Worm (Caenorhabditis elegans) whole organism, L2 larva: ENCODE data around the gene C18H2.5.

Experiments used
- C34F6.9 ChIP-seq: fragments of 150-350 bp; optimal IDR thresholded peaks from 2 replicates; lab custom pipeline; 2014; ENCODE audit warnings: missing biosample characterization, missing genetic modification characterization
- F13H6.1 ChIP-seq: sonication (generic microtip); optimal IDR thresholded peaks from 2 replicates; lab custom pipeline; 2016; ENCODE audit warnings: missing genetic modification characterization, missing compliant biosample characterization
- R02D3.7 ChIP-seq: fragments of 150-350 bp; optimal IDR thresholded peaks from 2 replicates; lab custom pipeline; 2014; ENCODE audit warnings: missing biosample characterization, missing genetic modification characterization
- Y55F3AM.14 ChIP-seq: fragments of 200-800 bp; sonication (Bioruptor generic); optimal IDR thresholded peaks from 2 replicates; lab custom pipeline; 2018; ENCODE audit warnings: mild to moderate bottlenecking, missing genetic modification characterization, missing compliant biosample characterization
- ZK546.5 ChIP-seq: sonication (generic microtip); optimal IDR thresholded peaks from 2 replicates; lab custom pipeline; 2017; ENCODE audit warnings: missing biosample characterization, missing genetic modification characterization
- alr-1 ChIP-seq: fragments of 150-350 bp; optimal IDR thresholded peaks from 2 replicates; lab custom pipeline; 2014; ENCODE audit warnings: missing biosample characterization, missing genetic modification characterization
- aly-2 ChIP-seq: fragments of 150-350 bp; optimal IDR thresholded peaks from 2 replicates; lab custom pipeline; 2014; ENCODE audit warnings: missing biosample characterization, missing genetic modification characterization
- ama-1 ChIP-seq: fragments of 150-350 bp; optimal IDR thresholded peaks from 2 replicates; lab custom pipeline; 2018; ENCODE audit warnings: inconsistent platforms
- blmp-1 ChIP-seq: sonication (generic microtip); optimal IDR thresholded peaks from 2 replicates; lab custom pipeline; 2017; ENCODE audit warnings: missing genetic modification characterization, mild to moderate bottlenecking, missing compliant biosample characterization, antibody characterized with exemption, moderate library complexity; ENCODE audit not compliant: insufficient read depth
- ceh-16 ChIP-seq: fragments of 150-350 bp; optimal IDR thresholded peaks from 2 replicates; lab custom pipeline; 2014; ENCODE audit warnings: missing biosample characterization, missing genetic modification characterization
- ceh-82 ChIP-seq: fragments of 150-350 bp; optimal IDR thresholded peaks from 2 replicates; lab custom pipeline; 2014; ENCODE audit warnings: missing biosample characterization, missing genetic modification characterization
- crh-2 ChIP-seq: sonication (generic microtip); optimal IDR thresholded peaks from 2 replicates; lab custom pipeline; 2017; ENCODE audit warnings: missing biosample characterization, missing genetic modification characterization
- dmd-4 ChIP-seq: sonication (generic microtip); optimal IDR thresholded peaks from 2 replicates; lab custom pipeline; 2017; ENCODE audit warnings: missing biosample characterization, missing genetic modification characterization
- egl-27 ChIP-seq: sonication (generic microtip); optimal IDR thresholded peaks from 3 replicates; lab custom pipeline; 2017; ENCODE audit warnings: missing biosample characterization, missing genetic modification reagents, missing genetic modification characterization
- elt-1 ChIP-seq: fragments of 150-350 bp; optimal IDR thresholded peaks from 2 replicates; lab custom pipeline; 2014; ENCODE audit warnings: missing biosample characterization, missing genetic modification characterization
- elt-3 ChIP-seq: sonication (generic microtip); optimal IDR thresholded peaks from 2 replicates; lab custom pipeline; 2017; ENCODE audit warnings: missing biosample characterization, missing genetic modification characterization
- fos-1 ChIP-seq: fragments of 150-350 bp; optimal IDR thresholded peaks from 2 replicates; lab custom pipeline; 2014; ENCODE audit warnings: missing biosample characterization, missing genetic modification characterization
- gmeb-1 ChIP-seq: fragments of 150-350 bp; optimal IDR thresholded peaks from 2 replicates; lab custom pipeline; 2014; ENCODE audit warnings: missing biosample characterization, missing genetic modification characterization
- lin-11 ChIP-seq: fragments of 150-350 bp; sonication (generic microtip); optimal IDR thresholded peaks from 2 replicates; lab custom pipeline; 2014; ENCODE audit warnings: missing biosample characterization, missing genetic modification characterization, inconsistent platforms, mixed read lengths
- lin-13 ChIP-seq: fragments of 150-350 bp; optimal IDR thresholded peaks from 2 replicates; lab custom pipeline; 2014; ENCODE audit warnings: missing biosample characterization, missing genetic modification reagents, missing genetic modification characterization
- lin-39 ChIP-seq: fragments of 150-350 bp; optimal IDR thresholded peaks from 2 replicates; lab custom pipeline; 2014; ENCODE audit warnings: missing biosample characterization, missing genetic modification reagents, missing genetic modification characterization
- lsy-2 ChIP-seq, 2 experiments: fragments of 150-350 bp in 1 of 2; sonication (generic microtip) in 1 of 2; optimal IDR thresholded peaks; 2 replicates each; lab custom pipeline; 2014 to 2017; ENCODE audit warnings: missing biosample characterization in 2 of 2, missing genetic modification characterization in 2 of 2
- mab-5 ChIP-seq: fragments of 150-350 bp; optimal IDR thresholded peaks from 2 replicates; lab custom pipeline; 2014; ENCODE audit warnings: missing biosample characterization, missing genetic modification characterization
- mbf-1 ChIP-seq: sonication (generic microtip); optimal IDR thresholded peaks from 2 replicates; lab custom pipeline; 2017; ENCODE audit warnings: missing biosample characterization, missing genetic modification characterization
- mdl-1 ChIP-seq, 2 experiments: fragments of 150-350 bp in 1 of 2; sonication (generic microtip) in 1 of 2; optimal IDR thresholded peaks; 2 replicates each; lab custom pipeline; 2017; ENCODE audit warnings: missing biosample characterization in 2 of 2, missing genetic modification characterization in 2 of 2
- nhr-10 ChIP-seq: sonication (generic microtip); optimal IDR thresholded peaks from 2 replicates; lab custom pipeline; 2017; ENCODE audit warnings: missing biosample characterization, missing genetic modification characterization
- nhr-11 ChIP-seq: fragments of 150-350 bp; optimal IDR thresholded peaks from 2 replicates; lab custom pipeline; 2014; ENCODE audit warnings: missing biosample characterization, missing genetic modification characterization
- nhr-12 ChIP-seq: fragments of 150-350 bp; optimal IDR thresholded peaks from 2 replicates; lab custom pipeline; 2014; ENCODE audit warnings: missing biosample characterization, missing genetic modification characterization
- nhr-129 ChIP-seq: fragments of 150-350 bp; optimal IDR thresholded peaks from 2 replicates; lab custom pipeline; 2014; ENCODE audit warnings: missing biosample characterization, missing genetic modification characterization
- nhr-21 ChIP-seq: fragments of 150-350 bp; optimal IDR thresholded peaks from 2 replicates; lab custom pipeline; 2014; ENCODE audit warnings: missing biosample characterization, missing genetic modification characterization
- nhr-23 ChIP-seq: fragments of 150-350 bp; optimal IDR thresholded peaks from 2 replicates; lab custom pipeline; 2014; ENCODE audit warnings: missing biosample characterization, missing genetic modification reagents, missing genetic modification characterization
- nhr-237 ChIP-seq: fragments of 150-350 bp; optimal IDR thresholded peaks from 2 replicates; lab custom pipeline; 2014; ENCODE audit warnings: missing biosample characterization, missing genetic modification characterization
- nhr-25 ChIP-seq: fragments of 150-350 bp; sonication (generic microtip); optimal IDR thresholded peaks from 3 replicates; lab custom pipeline; 2014; ENCODE audit warnings: missing biosample characterization, missing genetic modification characterization
- nhr-6 ChIP-seq: fragments of 150-350 bp; optimal IDR thresholded peaks from 2 replicates; lab custom pipeline; 2014; ENCODE audit warnings: missing biosample characterization, missing genetic modification characterization
- nhr-77 ChIP-seq: fragments of 150-350 bp; optimal IDR thresholded peaks from 2 replicates; lab custom pipeline; 2014; ENCODE audit warnings: missing biosample characterization, missing genetic modification characterization
- peb-1 ChIP-seq: fragments of 150-350 bp; optimal IDR thresholded peaks from 2 replicates; lab custom pipeline; 2014; ENCODE audit warnings: missing biosample characterization, missing genetic modification characterization
- sem-4 ChIP-seq: fragments of 150-350 bp; optimal IDR thresholded peaks from 2 replicates; lab custom pipeline; 2014; ENCODE audit warnings: missing biosample characterization, missing genetic modification reagents, missing genetic modification characterization
- skn-1 ChIP-seq: sonication (generic microtip); optimal IDR thresholded peaks from 2 replicates; lab custom pipeline; 2017; ENCODE audit warnings: missing biosample characterization, missing genetic modification characterization
- sma-3 ChIP-seq: sonication (generic microtip); optimal IDR thresholded peaks from 2 replicates; lab custom pipeline; 2016; ENCODE audit warnings: missing genetic modification reagents, missing genetic modification characterization, missing compliant biosample characterization
- sma-9 ChIP-seq, 2 experiments: fragments of 150-350 bp in 1 of 2; sonication (generic microtip) in 1 of 2; optimal IDR thresholded peaks; 2 replicates each; lab custom pipeline; 2014 to 2016; ENCODE audit warnings: missing genetic modification characterization in 2 of 2, mild to moderate bottlenecking in 1 of 2, missing biosample characterization in 1 of 2, missing compliant biosample characterization in 1 of 2, missing genetic modification reagents in 1 of 2, moderate library complexity in 1 of 2
- snpc-4 ChIP-seq: fragments of 150-350 bp; optimal IDR thresholded peaks from 2 replicates; lab custom pipeline; 2014; ENCODE audit warnings: missing biosample characterization, missing genetic modification characterization
- unc-39 ChIP-seq: fragments of 150-350 bp; optimal IDR thresholded peaks from 2 replicates; lab custom pipeline; 2014; ENCODE audit warnings: missing biosample characterization, missing genetic modification characterization
- unc-55 ChIP-seq: fragments of 150-350 bp; sonication (generic microtip); optimal IDR thresholded peaks from 3 replicates; lab custom pipeline; 2014; ENCODE audit warnings: missing biosample characterization, missing genetic modification reagents, missing genetic modification characterization
- unc-62 ChIP-seq: fragments of 150-350 bp; optimal IDR thresholded peaks from 2 replicates; lab custom pipeline; 2014; ENCODE audit warnings: missing biosample characterization, missing genetic modification reagents, missing genetic modification characterization
- zag-1 ChIP-seq: fragments of 150-350 bp; optimal IDR thresholded peaks from 2 replicates; lab custom pipeline; 2014; ENCODE audit warnings: missing biosample characterization, missing genetic modification characterization
- ztf-1 ChIP-seq: fragments of 200-800 bp; sonication (Bioruptor generic); conservative IDR thresholded peaks from 2 replicates; pipeline ENCODE4 v1.3.6; 2022; ENCODE audit warnings: missing genetic modification characterization, missing compliant biosample characterization
- ztf-11 ChIP-seq: sonication (generic microtip); optimal IDR thresholded peaks from 2 replicates; lab custom pipeline; 2017; ENCODE audit warnings: missing biosample characterization, missing genetic modification characterization
- ztf-4 ChIP-seq: fragments of 150-350 bp; optimal IDR thresholded peaks from 2 replicates; lab custom pipeline; 2014; ENCODE audit warnings: missing biosample characterization, missing genetic modification characterization

The C18H2.5 gene

DNA sequence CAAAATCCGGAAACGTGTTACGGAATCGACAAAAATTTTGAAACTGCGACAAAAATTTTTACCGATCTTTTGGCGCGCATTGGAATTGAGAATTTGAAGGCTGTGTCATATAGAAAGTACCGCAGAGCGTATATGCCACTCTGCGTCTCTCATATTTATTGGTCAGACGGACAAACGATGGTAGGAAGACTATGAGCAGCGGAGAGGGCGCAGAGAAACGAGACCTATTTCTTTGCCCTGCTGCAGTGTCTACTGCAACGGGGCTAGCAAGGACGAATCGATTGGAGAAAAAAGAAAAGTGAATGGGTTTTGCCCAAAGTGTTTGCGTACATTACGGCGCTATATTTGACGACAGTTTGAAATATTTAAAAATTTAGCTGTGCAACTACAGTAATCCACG, 15.9 kb upstream of the C18H2.5 start:
- TF ChIP-seq lsy-2 (tag; optimal IDR thresholded peaks at IDR 0.05; lab: Kevin White, UChicago) (peak; percentile 41 to 88), fos-1 (tag; lab: Kevin White, UChicago) (peak; percentile 66), ceh-82 (tag; lab: Kevin White, UChicago) (no peak), sem-4 (tag; lab: Kevin White, UChicago) (peak; percentile 80), gmeb-1 (tag; lab: Kevin White, UChicago) (peak; percentile 76), nhr-23 (tag; lab: Kevin White, UChicago) (no peak), lin-39 (tag; lab: Kevin White, UChicago) (no peak), alr-1 (tag; lab: Kevin White, UChicago) (no peak), R02D3.7 (tag; lab: Kevin White, UChicago) (no peak), blmp-1 (tag; lab: Kevin White, UChicago) (peak; percentile 58), nhr-237 (tag; lab: Kevin White, UChicago) (no peak), nhr-77 (tag; lab: Kevin White, UChicago) (no peak), elt-1 (tag; lab: Kevin White, UChicago) (no peak), mbf-1 (no peak), ama-1 (lab: Kevin White, UChicago) (peak; percentile 25), unc-39 (tag; lab: Kevin White, UChicago) (no peak), nhr-10 (tag; lab: Kevin White, UChicago) (peak; percentile 3), nhr-11 (tag; lab: Kevin White, UChicago) (no peak), ztf-1 (GFP tag; lab: Robert Waterston, UW) (no peak), sma-3 (GFP tag; lab: Kevin White, UChicago) (peak; percentile 55), ZK546.5 (tag; lab: Kevin White, UChicago) (no peak), Y55F3AM.14 (GFP tag; lab: Kevin White, UChicago) (no peak), F13H6.1 (tag; lab: Kevin White, UChicago) (peak; percentile 82), ztf-11 (tag; lab: Kevin White, UChicago) (no peak), nhr-12 (tag; lab: Kevin White, UChicago) (no peak), zag-1 (tag; lab: Kevin White, UChicago) (peak; percentile 62), snpc-4 (peak; percentile 58), nhr-25 (tag; lab: Kevin White, UChicago) (peak; percentile 71), elt-3 (tag; lab: Kevin White, UChicago) (no peak), nhr-21 (tag; lab: Kevin White, UChicago) (peak; percentile 52), aly-2 (no peak), lin-11 (peak; percentile 72), ceh-16 (tag; lab: Kevin White, UChicago) (no peak), nhr-6 (tag; lab: Kevin White, UChicago) (peak; percentile 64), peb-1 (tag; lab: Kevin White, UChicago) (no peak), crh-2 (tag; lab: Kevin White, UChicago) (peak; percentile 83), unc-62 (GFP tag; lab: Kevin White, UChicago) (no peak), egl-27 (tag; lab: Kevin White, UChicago) (peak; percentile 25), skn-1 (tag; lab: Kevin White, UChicago) (no peak), mdl-1 (tag; optimal IDR thresholded peaks at IDR 0.05; lab: Kevin White, UChicago) (no peak), dmd-4 (tag; lab: Kevin White, UChicago) (no peak), nhr-129 (tag; lab: Kevin White, UChicago) (peak; percentile 94), unc-55 (GFP tag; lab: Kevin White, UChicago) (peak; percentile 80), sma-9 (GFP tag; optimal IDR thresholded peaks at IDR 0.05; lab: Kevin White, UChicago) (peak; percentile 55), sma-9 (tag; optimal IDR thresholded peaks at IDR 0.05; lab: Kevin White, UChicago) (no peak), lin-13 (GFP tag; lab: Kevin White, UChicago) (peak; percentile 98), ztf-4 (tag; lab: Kevin White, UChicago) (peak; percentile 64), C34F6.9 (peak; percentile 92), mab-5 (tag; lab: Kevin White, UChicago) (peak; percentile 46)
